Worm (Caenorhabditis elegans): ENCODE data around the gene spig-4.

ce11 chrV:14294396-14294795 lies 12.3 kb downstream of the spig-4 start, which contains the start of gene F14D7.9:
- TF ChIP-seq egrh-3 (GFP tag; IDR thresholded peaks at IDR 0.05): no peak
- no peak for TF ChIP-seq hlh-12 (tag; optimal IDR thresholded peaks at IDR 0.05)
- no peak for TF ChIP-seq unc-62 (GFP tag; optimal IDR thresholded peaks at IDR 0.05)
- no peak for TF ChIP-seq ceh-40 (GFP tag; IDR thresholded peaks at IDR 0.05)
- TF ChIP-seq egl-44 (GFP tag; IDR thresholded peaks at IDR 0.05): no peak
- no peak for TF ChIP-seq rec-8 (tag; optimal IDR thresholded peaks at IDR 0.05)
- no peak for TF ChIP-seq snpc-4 (GFP tag; optimal IDR thresholded peaks at IDR 0.05)
- no peak for TF ChIP-seq snpc-4 (tag; optimal IDR thresholded peaks at IDR 0.05)
- TF ChIP-seq D2030.7 (GFP tag; IDR thresholded peaks at IDR 0.05): no peak
- TF ChIP-seq Y79H2A.3 (GFP tag; conservative IDR thresholded peaks at IDR 0.05): no peak
- no peak for TF ChIP-seq zfh-2 (GFP tag; conservative IDR thresholded peaks at IDR 0.05)
- no peak for TF ChIP-seq atf-7 (tag; optimal IDR thresholded peaks at IDR 0.05)
- no peak for TF ChIP-seq lin-54 (GFP tag; optimal IDR thresholded peaks at IDR 0.05)
- TF ChIP-seq snpc-3.4 (tag; optimal IDR thresholded peaks at IDR 0.05): no peak
- no peak for TF ChIP-seq nhr-90 (tag; optimal IDR thresholded peaks at IDR 0.05)

All from whole organism, young adult.